In genomic region chr2L:10322773-10323487, dm6 we compare ENCODE assay signal across 1 fruit fly cellular context.
TF ChIP-seq lines count a peak whose summit lies in the region.

Gene CG5381, minus strand, starts transcription at chr2L:10323102.

TF ChIP-seq in whole organism, embryonic, 481 proteins besides CTCF, POLR2A, EP300 and RAD21 (continued from another document):
- TF ChIP-seq ci (GFP tag; IDR thresholded peaks at IDR 0.05; lab: Robert Waterston, UW) (no peak), CG14965 (GFP tag; optimal IDR thresholded peaks at IDR 0.05; lab: Kevin White, UChicago; ENCODE audit: borderline replicate concordance) (no peak), sc (optimal IDR thresholded peaks at IDR 0.05; lab: Kevin White, UChicago) (no peak), sc (GFP tag; optimal IDR thresholded peaks at IDR 0.05; lab: Kevin White, UChicago) (no peak), Lim3 (GFP tag; IDR thresholded peaks at IDR 0.05; lab: Robert Waterston, UW) (no peak), Gug (GFP tag; IDR thresholded peaks at IDR 0.05; lab: Robert Waterston, UW) (no peak)
